Worm (Caenorhabditis elegans) whole organism, early embryonic: ENCODE data around the gene cyl-1.

Experiments used
- B0310.2 ChIP-seq: sonication (generic microtip); optimal IDR thresholded peaks from 2 replicates; lab custom pipeline; 2016; ENCODE audit warnings: mild to moderate bottlenecking, missing genetic modification characterization, missing compliant biosample characterization
- F13C5.2 ChIP-seq: sonication (generic microtip); optimal IDR thresholded peaks from 2 replicates; lab custom pipeline; 2017; ENCODE audit warnings: mild to moderate bottlenecking, missing genetic modification characterization, inconsistent platforms, missing compliant biosample characterization
- aly-1 ChIP-seq: sonication (generic microtip); optimal IDR thresholded peaks from 2 replicates; lab custom pipeline; 2016; ENCODE audit warnings: missing genetic modification characterization, missing compliant biosample characterization
- ama-1 ChIP-seq: fragments of 150-350 bp; optimal IDR thresholded peaks from 2 replicates; lab custom pipeline; 2014
- ceh-13 ChIP-seq: fragments of 200-800 bp; sonication (Bioruptor generic); optimal IDR thresholded peaks from 2 replicates; lab custom pipeline; 2018; ENCODE audit warnings: mild to moderate bottlenecking, missing genetic modification characterization, missing compliant biosample characterization
- ceh-36 ChIP-seq: sonication (generic microtip); optimal IDR thresholded peaks from 2 replicates; lab custom pipeline; 2016; ENCODE audit warnings: missing genetic modification characterization, inconsistent platforms, missing compliant biosample characterization
- ets-7 ChIP-seq: sonication (generic microtip); optimal IDR thresholded peaks from 2 replicates; lab custom pipeline; 2016; ENCODE audit warnings: missing genotype, missing genetic modification characterization, missing compliant biosample characterization
- flt-1 ChIP-seq: fragments of 200-800 bp; sonication (Bioruptor generic); IDR thresholded peaks from 2 replicates; pipeline ENCODE4 v1.3.6; 2022; ENCODE audit warnings: missing genetic modification characterization, missing compliant biosample characterization
- hmbx-1 ChIP-seq: sonication (generic microtip); optimal IDR thresholded peaks from 2 replicates; lab custom pipeline; 2016; ENCODE audit warnings: mild to moderate bottlenecking, missing genetic modification characterization, missing compliant biosample characterization
- hmg-4 ChIP-seq: fragments of 200-800 bp; sonication (Bioruptor generic); optimal IDR thresholded peaks from 2 replicates; lab custom pipeline; 2018; ENCODE audit warnings: mild to moderate bottlenecking, missing genetic modification characterization, missing compliant biosample characterization
- hnd-1 ChIP-seq: sonication (generic microtip); optimal IDR thresholded peaks from 2 replicates; lab custom pipeline; 2016; ENCODE audit warnings: missing genetic modification characterization, missing compliant biosample characterization
- pes-1 ChIP-seq: fragments of 200-800 bp; sonication (Bioruptor generic); IDR thresholded peaks from 2 replicates; pipeline ENCODE4 v1.3.6; 2022; ENCODE audit warnings: missing genetic modification reagents, missing genetic modification characterization, missing compliant biosample characterization
- scrt-1 ChIP-seq: fragments of 200-800 bp; sonication (Bioruptor generic); IDR thresholded peaks from 2 replicates; pipeline ENCODE4 v1.3.6; 2022; ENCODE audit warnings: missing genetic modification characterization, missing compliant biosample characterization
- sea-1 ChIP-seq: fragments of 200-800 bp; sonication (Bioruptor generic); conservative IDR thresholded peaks from 2 replicates; pipeline ENCODE4 v1.3.6; 2022; ENCODE audit warnings: missing genetic modification characterization, missing compliant biosample characterization
- tbx-11 ChIP-seq: fragments of 200-800 bp; sonication (Bioruptor generic); IDR thresholded peaks from 2 replicates; pipeline ENCODE4 v1.3.6; 2022; ENCODE audit warnings: missing genetic modification characterization, missing compliant biosample characterization
- tbx-37 ChIP-seq: fragments of 200-800 bp; sonication (Bioruptor generic); conservative IDR thresholded peaks from 2 replicates; pipeline ENCODE4 v1.3.6; 2022; ENCODE audit warnings: missing genetic modification reagents, missing genetic modification characterization, missing compliant biosample characterization
- tra-4 ChIP-seq: sonication (generic microtip); optimal IDR thresholded peaks from 2 replicates; lab custom pipeline; 2017; ENCODE audit warnings: missing genetic modification characterization, missing compliant biosample characterization

The cyl-1 gene

DNA sequence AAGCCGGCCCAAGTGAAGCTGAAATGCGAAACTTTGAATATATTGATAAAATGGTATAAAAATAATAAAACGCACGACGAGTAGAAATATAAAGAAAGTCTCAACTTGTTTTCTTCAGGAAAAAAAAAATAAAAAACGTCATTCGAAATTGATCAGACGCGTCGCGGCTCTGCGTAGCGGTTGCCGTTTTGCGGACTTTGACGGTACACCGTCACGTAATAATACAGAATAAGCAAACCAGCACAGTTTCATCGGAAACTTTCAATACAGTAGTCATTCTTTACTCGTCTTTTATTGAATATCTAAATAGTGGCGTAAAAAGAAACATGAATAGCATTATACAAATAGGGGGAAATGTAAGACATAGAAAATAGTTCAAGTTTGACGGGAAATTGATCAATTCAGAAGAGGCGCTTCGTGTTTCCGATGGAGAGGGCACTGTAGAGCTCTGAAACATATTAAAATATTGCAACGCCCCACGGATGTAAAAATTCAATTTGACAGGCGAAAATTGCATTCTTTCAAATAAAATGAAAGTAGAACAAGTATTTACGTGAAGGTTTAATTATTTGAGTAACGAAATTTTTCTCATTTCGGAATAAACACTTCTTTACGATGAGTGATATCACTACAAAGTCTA, at the start of gene cyl-1, which contains the start of gene C52E4.7:
Gene cyl-1 (minus strand): TSS at position 18 of the 640 bp plus-strand sequence.
Gene C52E4.7 (plus strand): TSS at position 590 of the 640 bp plus-strand sequence.
- TF ChIP-seq hmbx-1 (tag; lab: Kevin White, UChicago) (no peak), pes-1 (GFP tag; lab: Robert Waterston, UW) (no peak), F13C5.2 (no peak), ceh-13 (GFP tag; lab: Kevin White, UChicago) (no peak), tbx-37 (GFP tag; lab: Robert Waterston, UW) (no peak), hmg-4 (GFP tag; lab: Kevin White, UChicago) (no peak)

DNA sequence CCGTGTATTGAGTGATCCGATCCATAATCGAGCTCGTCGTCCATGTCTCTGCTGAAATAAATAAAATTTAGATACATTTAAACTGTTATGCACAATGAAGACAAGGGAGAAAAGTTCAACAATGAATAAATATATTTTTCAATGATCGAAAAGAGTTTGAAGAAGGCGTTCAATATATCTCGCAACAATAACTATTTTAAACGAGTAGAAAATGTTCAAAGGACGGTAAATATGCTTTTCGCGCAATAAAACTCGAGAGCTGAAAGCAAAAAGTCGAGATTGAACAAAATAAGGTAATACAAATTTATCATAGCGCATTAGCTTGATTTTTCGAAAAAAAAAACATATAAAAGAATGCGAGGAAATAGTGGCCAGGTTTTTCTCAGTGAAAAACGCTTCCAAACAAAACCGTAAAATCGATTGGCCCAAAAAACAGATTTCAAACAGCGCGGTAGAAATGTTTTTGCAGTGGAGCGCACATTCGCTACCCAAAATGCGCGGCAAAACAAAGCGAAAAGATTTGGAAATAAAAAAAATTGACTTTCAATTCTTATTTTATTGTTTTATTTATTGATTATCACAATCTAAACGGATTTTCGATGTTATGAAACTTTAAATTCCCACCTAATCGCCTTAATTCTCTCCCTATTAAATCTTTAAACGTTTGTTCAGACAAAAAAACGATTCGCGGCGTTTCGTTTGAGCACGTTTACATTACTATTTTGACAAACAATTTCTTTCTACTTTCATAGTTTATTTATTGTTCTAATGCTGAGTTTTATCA, 47.5 kb upstream of the cyl-1 start, which contains the start of the genes kup-1 and F10C2.4:
Gene kup-1 (minus strand): TSS at position 51 of the 784 bp plus-strand sequence.
Gene F10C2.4 (plus strand): TSS at position 734 of the 784 bp plus-strand sequence.
- TF ChIP-seq ceh-13 (GFP tag; lab: Kevin White, UChicago), result no peak
- TF ChIP-seq tbx-37 (GFP tag; lab: Robert Waterston, UW), result no peak
- TF ChIP-seq B0310.2 (tag; lab: Kevin White, UChicago), result no peak
- no peak for TF ChIP-seq flt-1 (GFP tag; lab: Robert Waterston, UW)
- no peak for TF ChIP-seq hnd-1 (tag; lab: Kevin White, UChicago)
- TF ChIP-seq sea-1 (GFP tag; lab: Robert Waterston, UW), result no peak
- TF ChIP-seq tbx-11 (GFP tag; lab: Robert Waterston, UW), result no peak
- TF ChIP-seq hmbx-1 (tag; lab: Kevin White, UChicago), result no peak
- TF ChIP-seq tra-4 (tag; lab: Kevin White, UChicago), result no peak
- TF ChIP-seq ama-1 (lab: Kevin White, UChicago), result no peak
- TF ChIP-seq ets-7 (tag; lab: Kevin White, UChicago), result no peak
- TF ChIP-seq hmg-4 (GFP tag; lab: Kevin White, UChicago), result no peak
- no peak for TF ChIP-seq scrt-1 (GFP tag; lab: Robert Waterston, UW)
- TF ChIP-seq F13C5.2, result no peak

DNA sequence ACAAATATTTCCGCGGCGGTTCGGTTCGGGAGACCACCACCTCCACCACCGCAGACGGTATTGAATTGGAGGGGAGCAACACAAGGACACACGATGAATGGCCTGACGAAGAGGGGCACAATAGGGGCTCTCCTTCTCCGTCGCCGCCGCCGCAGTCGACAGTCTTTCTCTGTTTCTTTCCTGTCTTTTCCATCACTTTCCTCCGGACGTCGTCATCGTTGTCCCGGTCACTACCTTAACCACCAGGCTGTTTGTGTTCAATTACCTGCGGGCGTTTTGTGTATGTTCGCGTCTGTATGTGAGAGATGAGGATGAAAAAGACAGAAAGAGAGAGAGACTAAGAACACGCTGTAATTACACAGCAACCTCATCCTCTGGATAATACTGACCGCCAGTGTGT, 46.2 kb upstream of the cyl-1 start:
- no peak for TF ChIP-seq ceh-13 (GFP tag; lab: Kevin White, UChicago)
- TF ChIP-seq sea-1 (GFP tag; lab: Robert Waterston, UW), result 0 out of 2 replicates have a peak, but pooled peaks have one; percentile 7
- peak; percentile 52 for TF ChIP-seq hmg-4 (GFP tag; lab: Kevin White, UChicago)

DNA sequence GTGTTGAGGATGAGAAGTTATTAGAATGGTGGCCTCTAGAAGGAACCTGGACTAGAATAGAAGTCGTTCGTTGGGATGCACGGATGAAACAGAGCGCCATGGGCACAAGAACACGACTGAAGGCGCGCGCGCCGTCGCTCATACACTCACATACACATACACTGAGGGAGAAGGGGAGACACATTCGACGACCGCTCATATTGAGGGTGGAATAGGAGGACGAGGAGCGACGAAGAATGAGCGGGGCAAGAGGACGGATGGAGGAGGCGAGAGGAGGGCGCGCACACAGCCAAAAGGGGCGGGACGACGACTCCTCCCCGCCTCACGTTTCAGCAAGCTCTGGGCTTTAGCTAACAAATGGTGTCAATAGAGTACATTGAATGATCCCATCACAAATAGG, 45.3 kb upstream of the cyl-1 start:
- TF ChIP-seq aly-1 (peak; percentile 8), hmg-4 (GFP tag; lab: Kevin White, UChicago) (peak; percentile 62), hnd-1 (tag; lab: Kevin White, UChicago) (no peak), ceh-36 (tag; lab: Kevin White, UChicago) (no peak), pes-1 (GFP tag; lab: Robert Waterston, UW) (no peak), scrt-1 (GFP tag; lab: Robert Waterston, UW) (peak; percentile 54; the same call in 1 of the 2 replicates), hmbx-1 (tag; lab: Kevin White, UChicago) (no peak)

DNA sequence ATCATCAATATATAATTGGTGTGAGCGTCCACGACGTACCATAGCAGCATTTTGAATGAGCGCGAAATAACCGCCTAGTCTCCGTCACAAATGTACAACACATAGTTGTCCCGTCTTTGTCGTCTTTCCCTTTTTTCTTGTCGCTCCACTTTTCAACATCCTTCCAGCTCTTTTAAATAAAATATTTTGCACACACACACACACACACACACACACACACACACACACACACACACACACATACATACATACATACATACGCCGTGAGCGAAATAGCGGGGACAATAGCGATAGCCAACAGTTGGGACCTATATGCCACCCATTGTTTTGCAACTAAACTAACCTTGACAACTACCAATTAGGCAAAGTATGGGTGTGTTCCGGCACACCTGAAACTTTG, 44.8 kb upstream of the cyl-1 start:
- TF ChIP-seq aly-1, result no peak
- no peak for TF ChIP-seq flt-1 (GFP tag; lab: Robert Waterston, UW)
- TF ChIP-seq tbx-37 (GFP tag; lab: Robert Waterston, UW), result no peak
- TF ChIP-seq ama-1 (lab: Kevin White, UChicago), result no peak
- TF ChIP-seq sea-1 (GFP tag; lab: Robert Waterston, UW), result no peak
- TF ChIP-seq hnd-1 (tag; lab: Kevin White, UChicago), result no peak
- no peak for TF ChIP-seq hmbx-1 (tag; lab: Kevin White, UChicago)
- no peak for TF ChIP-seq ceh-36 (tag; lab: Kevin White, UChicago)
- no peak for TF ChIP-seq B0310.2 (tag; lab: Kevin White, UChicago)
- no peak for TF ChIP-seq tbx-11 (GFP tag; lab: Robert Waterston, UW)

DNA sequence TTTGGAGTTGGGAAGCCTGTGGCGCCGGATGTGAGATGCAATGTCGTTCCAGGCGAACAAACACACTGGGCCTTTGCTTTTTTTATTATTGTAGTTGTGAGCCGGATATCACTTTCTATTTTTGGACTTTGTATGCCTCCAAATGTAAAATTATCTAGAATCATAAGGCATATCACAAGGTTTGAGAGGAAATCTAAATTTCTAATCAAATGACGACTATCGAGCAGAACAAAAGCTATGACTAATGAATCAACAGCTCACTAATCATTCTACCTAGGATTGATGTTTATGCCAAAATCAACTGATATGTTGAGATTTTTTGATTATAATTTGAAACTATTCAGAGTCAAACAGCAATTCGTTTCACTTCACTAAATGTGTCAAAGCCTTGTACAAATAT, 44.4 kb upstream of the cyl-1 start:
- TF ChIP-seq aly-1 (no peak), pes-1 (GFP tag; lab: Robert Waterston, UW) (no peak), sea-1 (GFP tag; lab: Robert Waterston, UW) (no peak), F13C5.2 (no peak)

DNA sequence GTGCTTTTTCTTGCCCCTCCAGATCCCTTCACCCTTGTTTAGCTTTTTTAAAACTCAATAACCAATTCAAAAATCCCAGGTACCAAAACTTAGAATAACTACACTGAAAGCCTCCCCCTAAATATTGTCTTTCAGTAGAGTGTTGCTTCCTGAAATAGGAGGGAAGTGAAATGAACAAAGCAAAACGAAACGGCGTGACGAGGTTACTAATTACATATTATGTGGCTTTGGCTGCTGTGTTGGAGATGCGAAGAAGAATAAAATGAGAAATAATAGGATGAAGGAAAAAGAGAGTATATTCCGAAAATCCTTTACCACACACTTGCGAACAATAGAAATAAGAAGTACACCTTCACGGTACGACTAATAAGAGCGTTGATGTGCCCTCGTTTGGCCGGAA, 42.6 kb upstream of the cyl-1 start:
- TF ChIP-seq hmg-4 (GFP tag; lab: Kevin White, UChicago) (no peak), scrt-1 (GFP tag; lab: Robert Waterston, UW) (no peak), aly-1 (no peak), tra-4 (tag; lab: Kevin White, UChicago) (no peak), sea-1 (GFP tag; lab: Robert Waterston, UW) (no peak), ceh-36 (tag; lab: Kevin White, UChicago) (no peak), flt-1 (GFP tag; lab: Robert Waterston, UW) (no peak), hmbx-1 (tag; lab: Kevin White, UChicago) (no peak), tbx-11 (GFP tag; lab: Robert Waterston, UW) (no peak), pes-1 (GFP tag; lab: Robert Waterston, UW) (no peak), ceh-13 (GFP tag; lab: Kevin White, UChicago) (no peak), ama-1 (lab: Kevin White, UChicago) (no peak), F13C5.2 (no peak), B0310.2 (tag; lab: Kevin White, UChicago) (no peak), hnd-1 (tag; lab: Kevin White, UChicago) (no peak), ets-7 (tag; lab: Kevin White, UChicago) (no peak)
